Fruit fly (Drosophila melanogaster) whole organism, embryonic: ENCODE results near the gene CG14230.

Source experiments
- Aef1 ChIP-seq: fragments of 200-800 bp; sonication (Bioruptor generic); IDR thresholded peaks from 3 replicates; pipeline ENCODE4 v1.3.6; 2022; ENCODE audit warnings: missing biosample characterization, missing genetic modification characterization
- CG10543 ChIP-seq: fragments of 200-800 bp; sonication (Bioruptor generic); optimal IDR thresholded peaks from 3 replicates; lab custom pipeline; 2017; ENCODE audit warnings: missing biosample characterization, mild to moderate bottlenecking, missing genetic modification characterization, moderate library complexity
- CG12104 ChIP-seq: fragments of 200-800 bp; sonication (Bioruptor generic); optimal IDR thresholded peaks from 3 replicates; lab custom pipeline; 2016; ENCODE audit warnings: missing biosample characterization, missing genetic modification characterization
- CG12744 ChIP-seq: fragments of 200-800 bp; sonication (Bioruptor generic); optimal IDR thresholded peaks from 2 replicates; lab custom pipeline; 2016; ENCODE audit warnings: missing biosample characterization, missing genetic modification characterization
- CG12769 ChIP-seq: fragments of 200-800 bp; sonication (Bioruptor generic); optimal IDR thresholded peaks from 2 replicates; lab custom pipeline; 2019; ENCODE audit warnings: missing biosample characterization, mild to moderate bottlenecking, missing genetic modification characterization, moderate library complexity
- CG12942 ChIP-seq: fragments of 200-800 bp; sonication (Bioruptor generic); optimal IDR thresholded peaks from 3 replicates; lab custom pipeline; 2016; ENCODE audit warnings: missing biosample characterization, missing genetic modification characterization
- CG14965 ChIP-seq: fragments of 200-800 bp; sonication (Bioruptor generic); optimal IDR thresholded peaks from 2 replicates; lab custom pipeline; 2016; ENCODE audit warnings: missing biosample characterization, missing genetic modification characterization, borderline replicate concordance
- CG15514 ChIP-seq: fragments of 200-800 bp; sonication (Bioruptor generic); optimal IDR thresholded peaks from 3 replicates; lab custom pipeline; 2017; ENCODE audit warnings: missing biosample characterization, missing genetic modification characterization, mild to moderate bottlenecking, moderate library complexity, missing genetic modification reagents
- CG15601 ChIP-seq: fragments of 200-800 bp; sonication (Bioruptor generic); optimal IDR thresholded peaks from 3 replicates; lab custom pipeline; 2019; ENCODE audit warnings: missing biosample characterization, mild to moderate bottlenecking, missing genetic modification characterization, moderate library complexity
- CG1647 ChIP-seq: fragments of 200-800 bp; sonication (Bioruptor generic); optimal IDR thresholded peaks from 3 replicates; lab custom pipeline; 2016; ENCODE audit warnings: missing biosample characterization, missing genetic modification characterization
- CG17912 ChIP-seq: fragments of 200-800 bp; sonication (Bioruptor generic); optimal IDR thresholded peaks from 2 replicates; lab custom pipeline; 2018; ENCODE audit warnings: missing biosample characterization, mild to moderate bottlenecking, missing genetic modification characterization
- CG18011 ChIP-seq: fragments of 200-800 bp; sonication (Bioruptor generic); optimal IDR thresholded peaks from 2 replicates; lab custom pipeline; 2017; ENCODE audit warnings: missing biosample characterization, missing genetic modification characterization, mild to moderate bottlenecking, moderate library complexity, missing genotype
- CG3281 ChIP-seq: fragments of 200-800 bp; sonication (Bioruptor generic); optimal IDR thresholded peaks from 3 replicates; lab custom pipeline; 2017; ENCODE audit warnings: missing biosample characterization, mild to moderate bottlenecking, missing genetic modification characterization
- CG4820 ChIP-seq: fragments of 200-800 bp; sonication (Bioruptor generic); optimal IDR thresholded peaks from 3 replicates; lab custom pipeline; 2016; ENCODE audit warnings: missing biosample characterization, missing genetic modification characterization
- CG7372 ChIP-seq: fragments of 200-800 bp; sonication (Bioruptor generic); IDR thresholded peaks from 2 replicates; pipeline ENCODE4 v1.3.6; 2022; ENCODE audit warnings: missing biosample characterization, missing genetic modification characterization
- CG7745 ChIP-seq: fragments of 200-800 bp; sonication (Bioruptor generic); optimal IDR thresholded peaks from 2 replicates; lab custom pipeline; 2018; ENCODE audit warnings: missing biosample characterization, mild to moderate bottlenecking, missing genetic modification characterization, moderate library complexity
- CG8281 ChIP-seq: fragments of 200-800 bp; sonication (Bioruptor generic); optimal IDR thresholded peaks from 2 replicates; lab custom pipeline; 2018; ENCODE audit warnings: missing biosample characterization, mild to moderate bottlenecking, missing genetic modification characterization, moderate library complexity
- Camta ChIP-seq: fragments of 200-800 bp; sonication (Bioruptor generic); optimal IDR thresholded peaks from 2 replicates; lab custom pipeline; 2016; ENCODE audit warnings: missing biosample characterization, missing genetic modification characterization
- Dad ChIP-seq: fragments of 200-800 bp; sonication (Bioruptor generic); optimal IDR thresholded peaks from 3 replicates; lab custom pipeline; 2016; ENCODE audit warnings: missing biosample characterization, missing genetic modification characterization
- Dbx ChIP-seq: fragments of 200-800 bp; sonication (Bioruptor generic); IDR thresholded peaks from 3 replicates; pipeline ENCODE4 v1.3.6; 2022; ENCODE audit warnings: missing biosample characterization, missing genetic modification characterization
- Dref ChIP-seq: fragments of 200-800 bp; sonication (Bioruptor generic); IDR thresholded peaks from 2 replicates; pipeline ENCODE4 v1.3.6; 2022; ENCODE audit warnings: missing biosample characterization, missing genetic modification characterization
- Hmx ChIP-seq: fragments of 200-800 bp; sonication (Bioruptor generic); optimal IDR thresholded peaks from 2 replicates; lab custom pipeline; 2016; ENCODE audit warnings: missing biosample characterization, missing genetic modification characterization
- Hsf ChIP-seq: fragments of 200-800 bp; sonication (Bioruptor generic); optimal IDR thresholded peaks from 3 replicates; lab custom pipeline; 2016; ENCODE audit warnings: missing biosample characterization, missing genetic modification characterization
- Jarid2 ChIP-seq: fragments of 200-800 bp; sonication (Bioruptor generic); optimal IDR thresholded peaks from 3 replicates; lab custom pipeline; 2017; ENCODE audit warnings: mild to moderate bottlenecking, missing biosample characterization, missing genetic modification reagents, missing genetic modification characterization
- Myb ChIP-seq: fragments of 200-800 bp; sonication (Bioruptor generic); optimal IDR thresholded peaks from 2 replicates; lab custom pipeline; 2016; ENCODE audit warnings: missing biosample characterization, missing genetic modification characterization
- NC2β ChIP-seq: fragments of 200-800 bp; sonication (Bioruptor generic); optimal IDR thresholded peaks from 2 replicates; lab custom pipeline; 2016; ENCODE audit warnings: missing biosample characterization, missing genetic modification characterization
- NK7.1 ChIP-seq: fragments of 200-800 bp; sonication (Bioruptor generic); optimal IDR thresholded peaks from 3 replicates; lab custom pipeline; 2016; ENCODE audit warnings: missing biosample characterization, missing genetic modification characterization
- Pdp1 ChIP-seq, 2 experiments: fragments of 200-800 bp; sonication (Bioruptor generic); optimal IDR thresholded peaks; 3 replicates each; lab custom pipeline; 2016; ENCODE audit warnings: missing biosample characterization in 2 of 2, missing genetic modification characterization in 2 of 2, mild to moderate bottlenecking in 1 of 2, moderate library complexity in 1 of 2
- Poxn ChIP-seq: fragments of 200-800 bp; sonication (Bioruptor generic); IDR thresholded peaks from 2 replicates; pipeline ENCODE4 v1.3.6; 2022; ENCODE audit warnings: missing biosample characterization, missing genetic modification characterization
- Spps ChIP-seq: fragments of 200-800 bp; sonication (Bioruptor generic); optimal IDR thresholded peaks from 2 replicates; lab custom pipeline; 2018; ENCODE audit warnings: missing biosample characterization, mild to moderate bottlenecking, missing genetic modification characterization
- Vsx1 ChIP-seq: fragments of 200-800 bp; sonication (Bioruptor generic); optimal IDR thresholded peaks from 2 replicates; lab custom pipeline; 2017; ENCODE audit warnings: missing biosample characterization, mild to moderate bottlenecking, missing genetic modification characterization, missing genetic modification reagents
- ap ChIP-seq: fragments of 200-800 bp; sonication (Bioruptor generic); IDR thresholded peaks from 2 replicates; pipeline ENCODE4 v1.3.6; 2022; ENCODE audit warnings: missing biosample characterization, missing genetic modification characterization
- cas ChIP-seq: fragments of 200-800 bp; sonication (Bioruptor generic); IDR thresholded peaks from 2 replicates; pipeline ENCODE4 v1.3.6; 2022; ENCODE audit warnings: missing biosample characterization, missing genetic modification characterization
- croc ChIP-seq: fragments of 200-800 bp; sonication (Bioruptor generic); conservative IDR thresholded peaks from 3 replicates; pipeline ENCODE4 v1.3.6; 2022; ENCODE audit warnings: missing biosample characterization, missing genetic modification characterization
- crp ChIP-seq, 2 experiments: fragments of 200-800 bp; sonication (Bioruptor generic); optimal IDR thresholded peaks; 2 replicates in 1 of 2; 3 replicates in 1 of 2; lab custom pipeline; 2017; ENCODE audit warnings: missing biosample characterization in 2 of 2, missing genetic modification characterization in 2 of 2, mild to moderate bottlenecking in 1 of 2, moderate library complexity in 1 of 2
- dati ChIP-seq: fragments of 200-800 bp; sonication (Bioruptor generic); IDR thresholded peaks from 2 replicates; pipeline ENCODE4 v1.3.6; 2022; ENCODE audit warnings: missing biosample characterization, missing genetic modification characterization
- dysf ChIP-seq: fragments of 200-800 bp; sonication (Bioruptor generic); IDR thresholded peaks from 3 replicates; pipeline ENCODE4 v1.3.6; 2022; ENCODE audit warnings: missing biosample characterization, missing genetic modification characterization
- fd102C ChIP-seq: fragments of 200-800 bp; sonication (Bioruptor generic); optimal IDR thresholded peaks from 2 replicates; lab custom pipeline; 2018; ENCODE audit warnings: missing biosample characterization, mild to moderate bottlenecking, missing genetic modification characterization, moderate library complexity
- gem ChIP-seq: fragments of 200-800 bp; sonication (Bioruptor generic); optimal IDR thresholded peaks from 2 replicates; lab custom pipeline; 2019; ENCODE audit warnings: missing biosample characterization, mild to moderate bottlenecking, missing genetic modification characterization, moderate library complexity
- ham ChIP-seq: fragments of 200-800 bp; sonication (Bioruptor generic); IDR thresholded peaks from 2 replicates; pipeline ENCODE4 v1.3.6; 2022; ENCODE audit warnings: missing biosample characterization, missing genetic modification characterization
- lov ChIP-seq, 2 experiments: fragments of 200-800 bp in 1 of 2; fragments of >200 bp in 1 of 2; sonication (Bioruptor generic) in 1 of 2; IDR thresholded peaks in 1 of 2; optimal IDR thresholded peaks in 1 of 2; 2 replicates in 1 of 2; 3 replicates in 1 of 2; pipeline versions ENCODE4 v1.3.6 to Lab custom; 2017 to 2022; ENCODE audit warnings: missing biosample characterization in 1 of 2, missing genetic modification characterization in 1 of 2
- mirr ChIP-seq: fragments of 200-800 bp; sonication (Bioruptor generic); optimal IDR thresholded peaks from 3 replicates; lab custom pipeline; 2018; ENCODE audit warnings: missing biosample characterization, mild to moderate bottlenecking, missing genetic modification characterization
- oc ChIP-seq: fragments of 200-800 bp; sonication (Bioruptor generic); optimal IDR thresholded peaks from 2 replicates; lab custom pipeline; 2018; ENCODE audit warnings: missing biosample characterization, mild to moderate bottlenecking, missing genetic modification characterization, moderate library complexity
- phol ChIP-seq: fragments of 200-800 bp; sonication (Bioruptor generic); optimal IDR thresholded peaks from 3 replicates; lab custom pipeline; 2018; ENCODE audit warnings: missing biosample characterization, mild to moderate bottlenecking, missing genetic modification characterization, moderate library complexity
- pnt ChIP-seq: fragments of 200-800 bp; sonication (Bioruptor generic); optimal IDR thresholded peaks from 3 replicates; lab custom pipeline; 2016; ENCODE audit warnings: missing biosample characterization, missing genetic modification characterization
- scrt ChIP-seq: fragments of 200-800 bp; sonication (Bioruptor generic); optimal IDR thresholded peaks from 2 replicates; lab custom pipeline; 2018; ENCODE audit warnings: missing biosample characterization, mild to moderate bottlenecking, missing genetic modification characterization, moderate library complexity
- sens ChIP-seq: fragments of 200-800 bp; sonication (Bioruptor generic); peaks from one replicate; lab custom pipeline; 2016; ENCODE audit warnings: missing biosample characterization, missing genetic modification characterization
- slou ChIP-seq: fragments of 200-800 bp; sonication (Bioruptor generic); optimal IDR thresholded peaks from 3 replicates; lab custom pipeline; 2016; ENCODE audit warnings: missing biosample characterization, missing genetic modification characterization
- vnd ChIP-seq: fragments of 200-800 bp; sonication (Bioruptor generic); IDR thresholded peaks from 3 replicates; pipeline ENCODE4 v1.3.6; 2022; ENCODE audit warnings: missing biosample characterization, missing genetic modification characterization; ENCODE audit not compliant: partially characterized antibody
- wek ChIP-seq: fragments of 200-800 bp; sonication (Bioruptor generic); optimal IDR thresholded peaks from 3 replicates; lab custom pipeline; 2018; ENCODE audit warnings: missing biosample characterization, mild to moderate bottlenecking, missing genetic modification characterization, moderate library complexity

Gene CG14230

dm6 chrX:19668405-19668804 is 35.6 kb upstream of the CG14230 start (continued):
- peak; percentile 94 for TF ChIP-seq CG1647 (GFP tag; lab: Kevin White, UChicago)
- peak; percentile 96 for TF ChIP-seq NK7.1 (GFP tag; lab: Kevin White, UChicago)
- TF ChIP-seq Myb (GFP tag; lab: Kevin White, UChicago): peak; percentile 90
- TF ChIP-seq vnd (GFP tag; lab: Robert Waterston, UW): no peak
- peak; percentile 77 for TF ChIP-seq ham (GFP tag; lab: Robert Waterston, UW)
- peak; percentile 97 for TF ChIP-seq Camta
- peak; percentile 93 for TF ChIP-seq Aef1
- TF ChIP-seq croc: peak; percentile 91
- TF ChIP-seq CG10543 (GFP tag; lab: Kevin White, UChicago): peak; percentile 96
- peak; percentile 97 for TF ChIP-seq Hsf (GFP tag; lab: Kevin White, UChicago)
- peak; percentile 95 for TF ChIP-seq CG15601 (tag; lab: Kevin White, UChicago)
- peak; percentile 97 for TF ChIP-seq oc
- peak; percentile 87 for TF ChIP-seq scrt (GFP tag; lab: Kevin White, UChicago)
- peak; percentile 79 for TF ChIP-seq dati (GFP tag; lab: Robert Waterston, UW)
- peak; percentile 96 to 98 for TF ChIP-seq Pdp1 (GFP tag; optimal IDR thresholded peaks at IDR 0.05; lab: Kevin White, UChicago)
- peak in 1 of 2 experiments; percentile 64 for TF ChIP-seq crp (GFP tag; optimal IDR thresholded peaks at IDR 0.05; lab: Kevin White, UChicago)
- TF ChIP-seq lov (optimal IDR thresholded peaks at IDR 0.05; lab: Kevin White, UChicago): no peak
- TF ChIP-seq lov (GFP tag; IDR thresholded peaks at IDR 0.05; lab: Robert Waterston, UW): peak; percentile 95
- peak; percentile 68 for TF ChIP-seq CG14965 (GFP tag; lab: Kevin White, UChicago)
- TF ChIP-seq Dref (GFP tag; lab: Robert Waterston, UW): peak; percentile 39
- TF ChIP-seq fd102C (GFP tag; lab: Kevin White, UChicago): peak; percentile 70
- TF ChIP-seq gem (tag; lab: Kevin White, UChicago): peak; percentile 97
- TF ChIP-seq Dad: peak; percentile 97
- no peak for TF ChIP-seq Hmx
- peak; percentile 98 for TF ChIP-seq CG12769 (tag; lab: Kevin White, UChicago)
- peak; percentile 99 for TF ChIP-seq pnt (GFP tag; lab: Kevin White, UChicago)
- TF ChIP-seq CG18011 (GFP tag; lab: Kevin White, UChicago): peak; percentile 79
- TF ChIP-seq cas (GFP tag; lab: Robert Waterston, UW): peak; percentile 57
- peak; percentile 96 for TF ChIP-seq CG17912 (GFP tag; lab: Kevin White, UChicago)
- peak; percentile 54 for TF ChIP-seq Jarid2 (GFP tag; lab: Kevin White, UChicago)
- peak; percentile 86 for TF ChIP-seq CG8281 (tag; lab: Kevin White, UChicago)
- TF ChIP-seq phol: peak; percentile 91
- peak; percentile 100 for TF ChIP-seq sens
- peak; percentile 91 for TF ChIP-seq Vsx1 (GFP tag; lab: Kevin White, UChicago)
- peak; percentile 81 for TF ChIP-seq CG15514
- peak; percentile 95 for TF ChIP-seq dysf (GFP tag; lab: Robert Waterston, UW)
- peak; percentile 91 for TF ChIP-seq ap (GFP tag; lab: Robert Waterston, UW)
- peak; percentile 90 for TF ChIP-seq wek (GFP tag; lab: Kevin White, UChicago)
- TF ChIP-seq CG12942 (GFP tag; lab: Kevin White, UChicago): peak; percentile 97
- peak; percentile 87 for TF ChIP-seq CG3281 (GFP tag; lab: Kevin White, UChicago)
- peak; percentile 97 for TF ChIP-seq NC2β (GFP tag; lab: Kevin White, UChicago)
- peak; percentile 95 for TF ChIP-seq CG4820 (GFP tag; lab: Kevin White, UChicago)
- TF ChIP-seq CG7372 (GFP tag; lab: Robert Waterston, UW): peak; percentile 86
- TF ChIP-seq CG12744: peak; percentile 88
- peak; percentile 15 for TF ChIP-seq CG7745 (tag; lab: Kevin White, UChicago)
- peak; percentile 94 for TF ChIP-seq Spps (tag; lab: Kevin White, UChicago)
- peak; percentile 90 for TF ChIP-seq slou (GFP tag; lab: Kevin White, UChicago)
- peak; percentile 86 for TF ChIP-seq mirr (GFP tag; lab: Kevin White, UChicago)
- peak; percentile 89 for TF ChIP-seq CG12104 (GFP tag; lab: Kevin White, UChicago)
- TF ChIP-seq Poxn: peak; percentile 85
- TF ChIP-seq Dbx (GFP tag; lab: Robert Waterston, UW): peak; percentile 89
